Worm (Caenorhabditis elegans): ENCODE results near the gene rabr-3.

The rabr-3 gene

DNA sequence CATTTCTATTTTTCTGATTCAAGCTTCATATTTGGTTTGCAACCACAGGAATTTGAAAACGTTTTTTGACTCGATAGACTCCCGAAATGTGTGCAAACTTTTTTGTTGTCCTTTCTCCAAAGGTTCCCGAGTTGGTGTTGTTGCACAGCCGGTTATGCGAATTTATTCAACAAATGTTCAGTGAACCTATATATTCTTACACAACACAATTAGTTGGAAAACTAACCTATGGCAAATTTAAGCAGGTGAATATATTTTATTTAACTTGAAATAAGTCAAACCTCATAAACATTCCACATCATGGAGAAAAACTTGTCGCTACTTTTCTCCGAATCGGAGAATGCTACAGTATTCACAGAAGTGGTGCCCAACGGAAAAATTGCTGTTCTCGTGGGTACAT, 12.1 kb upstream of the rabr-3 start, which contains the start of gene srz-14:
TSS of gene srz-14 (plus strand) at position 301 of the 400 bp plus-strand sequence.
- TF ChIP-seq ceh-24 (tag; optimal IDR thresholded peaks at IDR 0.05), result no peak
- no peak for TF ChIP-seq C08G9.2 (tag; optimal IDR thresholded peaks at IDR 0.05)
- no peak for TF ChIP-seq ets-4 (tag; optimal IDR thresholded peaks at IDR 0.05)
- no peak for TF ChIP-seq K02D7.2 (tag; optimal IDR thresholded peaks at IDR 0.05)
- no peak for TF ChIP-seq C38D4.7 (GFP tag; optimal IDR thresholded peaks at IDR 0.05)
- no peak for TF ChIP-seq zip-5 (tag; optimal IDR thresholded peaks at IDR 0.05)
- no peak for TF ChIP-seq lin-11 (tag; optimal IDR thresholded peaks at IDR 0.05)
- no peak for TF ChIP-seq nhr-232 (tag; optimal IDR thresholded peaks at IDR 0.05)
- TF ChIP-seq lim-6 (tag; optimal IDR thresholded peaks at IDR 0.05), result no peak
- TF ChIP-seq pha-2 (tag; optimal IDR thresholded peaks at IDR 0.05), result no peak
- TF ChIP-seq hlh-30 (tag; optimal IDR thresholded peaks at IDR 0.05; ENCODE audit: insufficient read depth), result no peak
- TF ChIP-seq sox-2 (GFP tag; IDR thresholded peaks at IDR 0.05), result no peak
- no peak for TF ChIP-seq Y22D7AL.16 (tag; optimal IDR thresholded peaks at IDR 0.05)
- TF ChIP-seq ceh-6 (GFP tag; optimal IDR thresholded peaks at IDR 0.05), result no peak
- no peak for TF ChIP-seq ceh-18 (tag; optimal IDR thresholded peaks at IDR 0.05)
- TF ChIP-seq hlh-13 (GFP tag; optimal IDR thresholded peaks at IDR 0.05), result no peak
- TF ChIP-seq F13H6.1 (tag; optimal IDR thresholded peaks at IDR 0.05), result no peak

DNA sequence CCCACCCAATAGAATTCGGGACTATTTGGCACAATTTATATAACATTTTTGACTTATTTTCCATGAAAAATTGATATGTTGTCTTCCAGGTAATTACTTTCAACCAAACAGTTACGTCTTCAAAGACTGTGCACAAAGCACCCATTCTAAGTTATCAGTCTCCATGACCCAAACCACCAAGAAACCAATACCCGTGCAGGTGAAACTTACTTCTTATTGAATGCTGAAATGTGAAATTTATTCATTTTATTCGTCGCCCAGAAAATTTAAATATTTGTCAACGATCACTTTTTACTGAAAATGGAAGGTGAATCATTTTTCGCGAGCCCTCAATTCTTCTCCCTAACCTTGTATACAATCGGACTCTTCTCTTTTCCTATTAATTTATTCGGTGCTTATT, 5.0 kb upstream of the rabr-3 start, which contains the start of gene srh-281:
TSS of gene srh-281 (plus strand) at position 301 of the 400 bp plus-strand sequence.
- no peak for TF ChIP-seq pat-9 (tag; optimal IDR thresholded peaks at IDR 0.05)
- no peak for TF ChIP-seq hlh-8 (tag; optimal IDR thresholded peaks at IDR 0.05)
- TF ChIP-seq fkh-6 (tag; optimal IDR thresholded peaks at IDR 0.05), result no peak
- no peak for TF ChIP-seq K09A11.1 (tag; optimal IDR thresholded peaks at IDR 0.05; ENCODE audit: insufficient read depth)
- no peak for TF ChIP-seq ceh-45 (GFP tag; IDR thresholded peaks at IDR 0.05)
- TF ChIP-seq madf-2 (tag; optimal IDR thresholded peaks at IDR 0.05), result no peak

DNA sequence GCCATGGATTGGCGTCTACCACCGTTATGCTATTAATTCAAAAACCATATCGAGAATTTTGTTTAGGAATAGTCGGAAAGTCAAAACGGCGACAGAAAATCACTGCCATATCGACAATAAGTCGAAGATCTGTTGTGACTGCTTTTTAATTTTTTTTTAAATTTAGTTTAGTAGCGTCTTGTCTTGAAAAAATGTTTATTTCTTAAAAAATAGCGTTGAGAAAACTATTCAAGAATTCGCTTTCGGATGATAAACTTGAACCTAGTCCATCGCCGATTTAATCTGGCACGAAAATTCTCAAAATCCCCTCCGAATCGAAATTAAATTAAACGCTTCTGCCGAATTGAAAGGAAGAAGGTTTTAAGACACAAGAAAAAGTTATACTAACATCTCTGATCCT, 3.4 kb upstream of the rabr-3 start, which contains the start of gene srh-279:
TSS of gene srh-279 (plus strand) at position 301 of the 400 bp plus-strand sequence.
- TF ChIP-seq hlh-15 (tag; optimal IDR thresholded peaks at IDR 0.05) (no peak), ceh-45 (GFP tag; IDR thresholded peaks at IDR 0.05) (no peak), T23F11.4 (GFP tag; optimal IDR thresholded peaks at IDR 0.05) (no peak), ceh-19 (GFP tag; optimal IDR thresholded peaks at IDR 0.05) (no peak), pat-9 (tag; optimal IDR thresholded peaks at IDR 0.05) (no peak), fkh-10 (GFP tag; optimal IDR thresholded peaks at IDR 0.05) (no peak), unc-86 (tag; optimal IDR thresholded peaks at IDR 0.05) (no peak), ceh-24 (tag; optimal IDR thresholded peaks at IDR 0.05) (no peak), dve-1 (tag; optimal IDR thresholded peaks at IDR 0.05) (no peak), K09A11.1 (tag; optimal IDR thresholded peaks at IDR 0.05; ENCODE audit: insufficient read depth) (no peak), K02D7.2 (tag; optimal IDR thresholded peaks at IDR 0.05) (no peak), madf-2 (tag; optimal IDR thresholded peaks at IDR 0.05) (no peak), fax-1 (tag; optimal IDR thresholded peaks at IDR 0.05) (no peak)

DNA sequence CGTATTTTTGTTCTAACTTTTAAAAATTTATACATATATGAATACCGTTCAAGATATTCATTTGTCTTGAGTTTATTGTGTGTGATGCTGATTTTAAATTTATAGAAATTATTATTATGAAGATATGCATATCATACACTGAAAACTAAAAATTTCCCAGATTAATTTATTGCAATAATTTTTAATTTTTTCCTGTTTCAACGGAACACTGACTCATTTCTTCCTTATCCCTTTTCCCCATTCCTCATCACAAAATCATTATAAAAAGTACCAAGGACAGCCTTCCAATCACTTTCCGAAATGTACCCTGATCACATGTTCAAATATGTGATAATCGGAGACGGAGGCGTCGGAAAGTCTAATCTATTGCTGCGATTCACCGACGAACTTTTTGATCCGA, 840 bp upstream of the rabr-3 start, which contains the start of gene rabr-4:
TSS of gene rabr-4 (plus strand) at position 301 of the 400 bp plus-strand sequence.
- TF ChIP-seq C38D4.7 (GFP tag; optimal IDR thresholded peaks at IDR 0.05), result no peak
- TF ChIP-seq pha-4 (tag; optimal IDR thresholded peaks at IDR 0.05), result no peak

DNA sequence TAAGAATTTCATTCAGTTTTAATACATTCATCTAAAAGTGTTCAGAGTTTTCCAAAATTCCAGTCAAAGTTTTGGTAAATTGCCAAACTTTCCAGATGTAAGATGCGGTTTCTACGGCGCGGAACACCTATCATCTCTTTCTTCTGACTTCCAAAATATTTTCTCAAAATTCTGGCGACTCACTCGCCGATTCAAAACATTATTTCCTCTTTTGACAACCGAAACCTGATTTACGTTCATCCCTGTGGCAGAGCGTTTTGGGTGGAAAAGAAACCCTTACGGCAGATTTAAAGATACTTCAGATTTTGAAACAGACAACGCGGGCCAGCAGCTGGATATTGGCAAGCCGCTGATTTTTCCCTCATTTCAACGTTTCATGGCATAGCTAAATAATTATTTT, 2.5 kb downstream of the rabr-3 start, which contains the start of gene F11A5.5:
TSS of gene F11A5.5 (plus strand) at position 301 of the 400 bp plus-strand sequence.
- TF ChIP-seq sdc-2 (tag; optimal IDR thresholded peaks at IDR 0.05) (no peak), ztf-16 (tag; optimal IDR thresholded peaks at IDR 0.05) (no peak)

Measured in whole organism, late embryonic.